Fruit fly (Drosophila melanogaster): ENCODE data around the gene Aven.
A peak's percentile ranks its signal among the peaks of the same experiment; 100 is the strongest.

Aven gene

DNA sequence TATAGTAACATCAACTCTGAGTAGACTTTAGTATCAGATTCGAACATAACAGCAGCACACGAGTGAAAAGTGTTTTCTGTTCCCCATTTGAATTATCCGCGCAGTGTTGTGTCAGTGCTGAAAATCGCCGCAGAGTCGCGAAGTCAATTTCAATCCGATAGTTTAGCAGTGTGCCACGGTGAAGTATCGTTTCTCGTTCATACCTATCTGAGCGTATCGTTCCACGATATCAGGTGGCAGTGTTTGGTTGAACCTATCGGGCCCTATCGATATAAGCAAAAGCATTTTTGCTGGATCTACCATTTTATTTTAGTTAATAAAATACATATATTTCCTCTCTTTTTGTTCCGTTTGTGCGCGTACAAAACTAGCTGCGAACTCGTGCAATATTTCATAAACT, 24.1 kb upstream of the Aven start, which contains the start of gene CkIalpha (continued):
- TF ChIP-seq chm (GFP tag; IDR thresholded peaks at IDR 0.05) (no peak), repo (GFP tag; optimal IDR thresholded peaks at IDR 0.05) (peak; percentile 38), NC2β (GFP tag; optimal IDR thresholded peaks at IDR 0.05) (peak; percentile 39), fd64A (GFP tag; optimal IDR thresholded peaks at IDR 0.05) (no peak), exex (tag; optimal IDR thresholded peaks at IDR 0.05) (no peak), trh (GFP tag; optimal IDR thresholded peaks at IDR 0.05) (no peak), CG12769 (tag; optimal IDR thresholded peaks at IDR 0.05) (no peak), kay (GFP tag; optimal IDR thresholded peaks at IDR 0.05) (peak; percentile 1), CG13424 (tag; optimal IDR thresholded peaks at IDR 0.05) (peak; percentile 30), cwo (GFP tag; optimal IDR thresholded peaks at IDR 0.05) (no peak), phol (tag; optimal IDR thresholded peaks at IDR 0.05) (peak; percentile 74), odd (GFP tag; optimal IDR thresholded peaks at IDR 0.05) (no peak), Ets97D (GFP tag; optimal IDR thresholded peaks at IDR 0.05) (peak; percentile 89), hth (optimal IDR thresholded peaks at IDR 0.05) (no peak), bsh (GFP tag; optimal IDR thresholded peaks at IDR 0.05) (peak in 1 of 2 experiments; percentile 6), CG10274 (GFP tag; optimal IDR thresholded peaks at IDR 0.05) (no peak), pum (GFP tag; optimal IDR thresholded peaks at IDR 0.05) (peak; percentile 50), CG2120 (GFP tag; optimal IDR thresholded peaks at IDR 0.05) (peak; percentile 85), tna (GFP tag; IDR thresholded peaks at IDR 0.05; ENCODE audit: partially characterized antibody) (peak; percentile 96), row (GFP tag; IDR thresholded peaks at IDR 0.05) (peak; percentile 69), Dll (GFP tag; IDR thresholded peaks at IDR 0.05; ENCODE audit: partially characterized antibody) (peak; percentile 96), mam (GFP tag; optimal IDR thresholded peaks at IDR 0.05) (peak; percentile 80), Taf1 (GFP tag; IDR thresholded peaks at IDR 0.05) (peak; percentile 51; the same call in 1 of the 2 replicates), H15 (GFP tag; IDR thresholded peaks at IDR 0.05) (peak; percentile 52; the same call in 1 of the 3 replicates), Antp (GFP tag; optimal IDR thresholded peaks at IDR 0.05) (peak; percentile 67), crol (GFP tag; IDR thresholded peaks at IDR 0.05) (peak; percentile 11; the same call in 1 of the 2 replicates), CG14014 (GFP tag; IDR thresholded peaks at IDR 0.05) (peak; percentile 29; the same call in 1 of the 2 replicates), Ets65A (GFP tag) (peak; percentile 94), ind (GFP tag; optimal IDR thresholded peaks at IDR 0.05) (peak; percentile 60), toy (GFP tag; IDR thresholded peaks at IDR 0.05) (0 out of 2 replicates have a peak, but pooled peaks have one; percentile 13), twi (tag; optimal IDR thresholded peaks at IDR 0.05) (no peak), CG9797 (GFP tag; optimal IDR thresholded peaks at IDR 0.05) (peak; percentile 60), CG14710 (tag; optimal IDR thresholded peaks at IDR 0.05) (peak; percentile 93), zf30C (GFP tag; optimal IDR thresholded peaks at IDR 0.05) (peak; percentile 38), bigmax (GFP tag; optimal IDR thresholded peaks at IDR 0.05) (peak; percentile 1), CoRest (tag; optimal IDR thresholded peaks at IDR 0.05) (peak; percentile 58), CG11085 (GFP tag; IDR thresholded peaks at IDR 0.05) (no peak; the same call in 1 of the 2 replicates), CG14441 (GFP tag; IDR thresholded peaks at IDR 0.05) (peak; percentile 61), CG31441 (GFP tag; IDR thresholded peaks at IDR 0.05) (0 out of 2 replicates have a peak, but pooled peaks have one; percentile 33), al (GFP tag; IDR thresholded peaks at IDR 0.05) (peak; percentile 33; the same call in 1 of the 2 replicates), da (GFP tag; optimal IDR thresholded peaks at IDR 0.05) (no peak), vfl (GFP tag; optimal IDR thresholded peaks at IDR 0.05) (peak; percentile 57), ham (GFP tag; IDR thresholded peaks at IDR 0.05) (no peak), NFAT (GFP tag; IDR thresholded peaks at IDR 0.05) (peak; percentile 81; the same call in 1 of the 2 replicates), Hey (tag; optimal IDR thresholded peaks at IDR 0.05) (no peak), lmd (GFP tag; IDR thresholded peaks at IDR 0.05) (no peak; the same call in 1 of the 2 replicates), Atf-2 (GFP tag; optimal IDR thresholded peaks at IDR 0.05) (peak; percentile 17), eve (GFP tag; optimal IDR thresholded peaks at IDR 0.05) (no peak), CG17328 (GFP tag; IDR thresholded peaks at IDR 0.05) (peak; percentile 39; the same call in 1 of the 2 replicates), chinmo (GFP tag; IDR thresholded peaks at IDR 0.05; ENCODE audit: partially characterized antibody) (peak; percentile 99), GATAe (GFP tag; conservative IDR thresholded peaks at IDR 0.05) (no peak)
